ENCODE assay signal across 1 fruit fly cellular context in genomic region chr3R:18049272-18050015, dm6.
TF ChIP-seq lines count a peak whose summit lies in the region.

No protein-coding gene starts in this region.

TF ChIP-seq in whole organism, embryonic, 481 proteins besides CTCF, POLR2A, EP300 and RAD21 (continued from another document):
- peak; percentile 44 for TF ChIP-seq CG1233 (GFP tag; optimal IDR thresholded peaks at IDR 0.05; lab: Kevin White, UChicago)
- peak; percentile 27 for TF ChIP-seq CG10274 (GFP tag; optimal IDR thresholded peaks at IDR 0.05; lab: Kevin White, UChicago)
- TF ChIP-seq sens (GFP tag; lab: Kevin White, UChicago): peak; percentile 96
- TF ChIP-seq Eip74EF (GFP tag; optimal IDR thresholded peaks at IDR 0.05; lab: Kevin White, UChicago): peak in 1 of 2 experiments; percentile 69
- no peak for TF ChIP-seq zfh2 (GFP tag; optimal IDR thresholded peaks at IDR 0.05; lab: Kevin White, UChicago)
- peak; percentile 52 for TF ChIP-seq CG3281 (GFP tag; optimal IDR thresholded peaks at IDR 0.05; lab: Kevin White, UChicago)
- TF ChIP-seq CG15073 (GFP tag; optimal IDR thresholded peaks at IDR 0.05; lab: Kevin White, UChicago): peak; percentile 9
- TF ChIP-seq vfl (GFP tag; optimal IDR thresholded peaks at IDR 0.05; lab: Kevin White, UChicago): no peak
- peak; percentile 36 for TF ChIP-seq cato (GFP tag; optimal IDR thresholded peaks at IDR 0.05; lab: Kevin White, UChicago; ENCODE audit: borderline replicate concordance)
- TF ChIP-seq ems (GFP tag; optimal IDR thresholded peaks at IDR 0.05; lab: Kevin White, UChicago): peak; percentile 27
- TF ChIP-seq nerfin-2 (GFP tag; IDR thresholded peaks at IDR 0.05; lab: Robert Waterston, UW; ENCODE audit: partially characterized antibody): no peak
- 0 out of 2 replicates have a peak, but pooled peaks have one; percentile 17 for TF ChIP-seq Atf6 (GFP tag; IDR thresholded peaks at IDR 0.05; lab: Robert Waterston, UW)
- TF ChIP-seq odd (GFP tag; optimal IDR thresholded peaks at IDR 0.05; lab: Kevin White, UChicago): peak; percentile 59
- TF ChIP-seq Elba2 (GFP tag; optimal IDR thresholded peaks at IDR 0.05; lab: Kevin White, UChicago): peak; percentile 26
- TF ChIP-seq stc (GFP tag; IDR thresholded peaks at IDR 0.05; lab: Robert Waterston, UW): no peak; the same call in 1 of the 2 replicates
- TF ChIP-seq gfzf (GFP tag; optimal IDR thresholded peaks at IDR 0.05; lab: Kevin White, UChicago): no peak
- TF ChIP-seq CG34422 (GFP tag; IDR thresholded peaks at IDR 0.05; lab: Robert Waterston, UW): no peak
- no peak for TF ChIP-seq prd (optimal IDR thresholded peaks at IDR 0.05; lab: Kevin White, UChicago)
- TF ChIP-seq prd (GFP tag; IDR thresholded peaks at IDR 0.05; lab: Robert Waterston, UW): peak; percentile 69; the same call in 2 of the 3 replicates
- TF ChIP-seq Xbp1 (GFP tag; optimal IDR thresholded peaks at IDR 0.05; lab: Kevin White, UChicago): peak; percentile 77
- TF ChIP-seq hkb (optimal IDR thresholded peaks at IDR 0.05; lab: Kevin White, UChicago): no peak
- peak; percentile 56 for TF ChIP-seq hkb (GFP tag; IDR thresholded peaks at IDR 0.05; lab: Robert Waterston, UW)
- no peak for TF ChIP-seq CG31365 (tag; optimal IDR thresholded peaks at IDR 0.05; lab: Kevin White, UChicago)
- TF ChIP-seq CG12744 (GFP tag; optimal IDR thresholded peaks at IDR 0.05; lab: Kevin White, UChicago): no peak
- TF ChIP-seq zen (tag; optimal IDR thresholded peaks at IDR 0.05; lab: Kevin White, UChicago): peak; percentile 70
- no peak for TF ChIP-seq toy (GFP tag; IDR thresholded peaks at IDR 0.05; lab: Robert Waterston, UW)
- TF ChIP-seq Hand (GFP tag; optimal IDR thresholded peaks at IDR 0.05; lab: Kevin White, UChicago): no peak
- peak; percentile 15 for TF ChIP-seq CG33213 (GFP tag; optimal IDR thresholded peaks at IDR 0.05; lab: Kevin White, UChicago)
- TF ChIP-seq croc (GFP tag; conservative IDR thresholded peaks at IDR 0.05; lab: Robert Waterston, UW): peak; percentile 47; the same call in 1 of the 3 replicates
- TF ChIP-seq CG9727 (GFP tag; optimal IDR thresholded peaks at IDR 0.05; lab: Kevin White, UChicago): peak; percentile 83
- peak; percentile 87 for TF ChIP-seq CoRest (tag; optimal IDR thresholded peaks at IDR 0.05; lab: Kevin White, UChicago)
- no peak for TF ChIP-seq Fer2 (tag; optimal IDR thresholded peaks at IDR 0.05; lab: Kevin White, UChicago)
- peak; percentile 59 for TF ChIP-seq CG6689 (GFP tag; IDR thresholded peaks at IDR 0.05; lab: Robert Waterston, UW)
- no peak for TF ChIP-seq CG16779 (GFP tag; IDR thresholded peaks at IDR 0.05; lab: Robert Waterston, UW)
- peak; percentile 36 for TF ChIP-seq jing (GFP tag; optimal IDR thresholded peaks at IDR 0.05; lab: Kevin White, UChicago)
- no peak for TF ChIP-seq MESR4 (GFP tag; optimal IDR thresholded peaks at IDR 0.05; lab: Kevin White, UChicago)
- no peak for TF ChIP-seq gce (GFP tag; IDR thresholded peaks at IDR 0.05; lab: Robert Waterston, UW)
- peak; percentile 2 for TF ChIP-seq CG13296 (GFP tag; optimal IDR thresholded peaks at IDR 0.05; lab: Kevin White, UChicago)
- TF ChIP-seq Ets65A (GFP tag; lab: Kevin White, UChicago): peak; percentile 95
